Fruit fly (Drosophila melanogaster): ENCODE measurements around the gene Ddr.

DNA sequence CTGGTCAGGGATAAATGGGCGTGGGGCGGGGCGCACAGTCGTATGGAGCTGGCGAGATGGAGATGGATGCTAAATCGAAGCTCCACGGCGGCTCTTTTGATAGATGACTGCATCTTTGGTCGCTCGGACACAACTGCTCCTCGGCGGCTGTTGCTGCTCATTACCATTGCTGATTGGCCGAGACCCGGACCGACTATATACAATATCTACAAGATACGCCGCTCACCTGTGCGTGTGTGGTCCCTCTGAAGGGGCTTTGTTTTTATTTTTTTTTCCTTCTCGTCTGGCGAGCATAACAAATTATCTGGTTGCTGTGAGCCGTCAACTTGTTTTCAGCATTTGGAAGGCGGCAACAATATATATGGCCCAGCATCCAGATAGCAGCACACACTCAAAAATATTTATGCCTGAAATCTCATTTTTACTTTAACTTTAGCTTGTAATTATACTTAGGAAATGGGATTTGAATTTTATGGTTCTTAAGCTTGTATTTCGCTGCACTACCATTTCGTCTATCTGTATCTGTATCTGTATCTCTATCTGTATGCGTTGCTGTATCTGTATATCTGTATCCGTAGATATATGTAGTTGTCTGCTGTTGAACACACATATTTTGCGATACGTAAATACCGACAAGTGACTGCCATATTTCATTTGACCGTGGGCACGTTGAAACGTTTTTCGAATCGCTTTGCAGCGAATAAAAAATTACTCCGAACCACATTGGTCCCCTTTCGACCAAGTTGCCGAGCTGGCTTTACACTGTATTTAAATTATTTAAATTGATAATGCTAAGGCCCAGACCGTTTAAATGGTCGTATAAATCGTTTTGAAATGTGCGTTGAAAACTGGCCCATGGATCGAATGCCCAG is 21.3 kb downstream of the Ddr start:
- no peak for TF ChIP-seq CG4496 (GFP tag; IDR thresholded peaks at IDR 0.05)
- no peak for TF ChIP-seq CG8301 (tag; optimal IDR thresholded peaks at IDR 0.05)
- no peak for TF ChIP-seq CG13204 (GFP tag; optimal IDR thresholded peaks at IDR 0.05)
- TF ChIP-seq gl (tag; optimal IDR thresholded peaks at IDR 0.05) = no peak
- no peak for TF ChIP-seq CG10348 (GFP tag; IDR thresholded peaks at IDR 0.05)
- no peak for TF ChIP-seq CG32121 (GFP tag; IDR thresholded peaks at IDR 0.05)
- no peak for TF ChIP-seq CG17806 (tag; optimal IDR thresholded peaks at IDR 0.05)
- no peak for TF ChIP-seq Pif1B (GFP tag; optimal IDR thresholded peaks at IDR 0.05)
- no peak for TF ChIP-seq Snoo (tag; optimal IDR thresholded peaks at IDR 0.05)
- TF ChIP-seq Ets98B (GFP tag; IDR thresholded peaks at IDR 0.05) = 0 out of 2 replicates have a peak, but pooled peaks have one; percentile 8

All from whole organism, pupa.